Worm (Caenorhabditis elegans) whole organism, L4 larva: ENCODE data around the gene F56D2.3.
A peak's percentile ranks its signal among the peaks of the same experiment; 100 is the strongest.

Experiments
- F44E2.7 ChIP-seq: fragments of 200-800 bp; sonication (Bioruptor generic); IDR thresholded peaks from 2 replicates; pipeline ENCODE4 v2.1.2; 2022; ENCODE audit warnings: missing genetic modification characterization, missing compliant biosample characterization
- T26A8.4 ChIP-seq: fragments of 200-800 bp; sonication (Bioruptor generic); IDR thresholded peaks from 2 replicates; pipeline ENCODE4 v1.3.6; 2022; ENCODE audit warnings: missing genetic modification characterization, missing compliant biosample characterization
- Y105C5A.15 ChIP-seq: fragments of 200-800 bp; sonication (Bioruptor generic); IDR thresholded peaks from 2 replicates; pipeline ENCODE4 v1.3.6; 2022; ENCODE audit warnings: missing genetic modification characterization, missing compliant biosample characterization
- Y48G9A.11 ChIP-seq: fragments of 200-800 bp; sonication (Bioruptor generic); IDR thresholded peaks from 2 replicates; pipeline ENCODE4 v1.3.6; 2022; ENCODE audit warnings: missing genetic modification reagents, missing genetic modification characterization, missing compliant biosample characterization
- Y5F2A.4 ChIP-seq: fragments of 200-800 bp; sonication (Bioruptor generic); optimal IDR thresholded peaks from 2 replicates; lab custom pipeline; 2018; ENCODE audit warnings: mild to moderate bottlenecking, missing genetic modification characterization, missing compliant biosample characterization
- Y75B8A.6 ChIP-seq: fragments of 200-800 bp; sonication (Bioruptor generic); IDR thresholded peaks from 2 replicates; pipeline ENCODE4 v1.3.6; 2022; ENCODE audit warnings: missing genetic modification reagents, missing genetic modification characterization, missing compliant biosample characterization
- aha-1 ChIP-seq: fragments of 150-350 bp; peaks from one replicate; lab custom pipeline; 2014; ENCODE audit warnings: missing biosample characterization, missing genetic modification characterization
- ama-1 ChIP-seq: fragments of 150-350 bp; optimal IDR thresholded peaks from 2 replicates; lab custom pipeline; 2014; ENCODE audit warnings: inconsistent platforms, mixed read lengths
- arid-1 ChIP-seq: fragments of 200-800 bp; sonication (Bioruptor generic); conservative IDR thresholded peaks from 2 replicates; pipeline ENCODE4 v1.3.6; 2022; ENCODE audit warnings: missing genetic modification reagents, missing genetic modification characterization, missing compliant biosample characterization
- daf-12 ChIP-seq: fragments of 150-350 bp; optimal IDR thresholded peaks from 2 replicates; lab custom pipeline; 2014; ENCODE audit warnings: missing biosample characterization, missing genetic modification reagents, missing genetic modification characterization
- daf-8 ChIP-seq: fragments of 200-800 bp; sonication (Bioruptor generic); IDR thresholded peaks from 2 replicates; pipeline ENCODE4 v1.3.6; 2022; ENCODE audit warnings: missing genetic modification characterization, missing compliant biosample characterization
- dmd-8 ChIP-seq: fragments of 200-800 bp; sonication (Bioruptor generic); IDR thresholded peaks from 2 replicates; pipeline ENCODE4 v1.3.6; 2022; ENCODE audit warnings: missing genetic modification characterization, missing compliant biosample characterization
- dpl-1 ChIP-seq: fragments of 150-350 bp; optimal IDR thresholded peaks from 2 replicates; lab custom pipeline; 2014; ENCODE audit warnings: missing biosample characterization, missing genetic modification reagents, missing genetic modification characterization
- egl-43 ChIP-seq: fragments of 200-800 bp; sonication (Bioruptor generic); IDR thresholded peaks from 2 replicates; pipeline ENCODE4 v1.3.6; 2022; ENCODE audit warnings: missing genetic modification reagents, missing genetic modification characterization, missing compliant biosample characterization
- fkh-10 ChIP-seq: fragments of 150-350 bp; optimal IDR thresholded peaks from 2 replicates; lab custom pipeline; 2014; ENCODE audit warnings: missing biosample characterization, missing genetic modification reagents, missing genetic modification characterization
- hlh-11 ChIP-seq: fragments of 200-800 bp; sonication (Bioruptor generic); optimal IDR thresholded peaks from 2 replicates; lab custom pipeline; 2018; ENCODE audit warnings: mild to moderate bottlenecking, missing genetic modification characterization, missing compliant biosample characterization
- hlh-30 ChIP-seq: sonication (generic microtip); optimal IDR thresholded peaks from 2 replicates; lab custom pipeline; 2017; ENCODE audit warnings: antibody characterized with exemption, mild to moderate bottlenecking, missing genetic modification characterization, missing compliant biosample characterization; ENCODE audit not compliant: insufficient read depth
- hmg-1.1 ChIP-seq: fragments of 200-800 bp; sonication (Bioruptor generic); IDR thresholded peaks from 2 replicates; pipeline ENCODE4 v1.3.6; 2022; ENCODE audit warnings: missing genetic modification reagents, missing genetic modification characterization, missing compliant biosample characterization
- jun-1 ChIP-seq: fragments of 150-350 bp; optimal IDR thresholded peaks from 2 replicates; lab custom pipeline; 2014; ENCODE audit warnings: missing biosample characterization, missing genetic modification reagents, missing genetic modification characterization
- lim-7 ChIP-seq: fragments of 200-800 bp; sonication (Bioruptor generic); IDR thresholded peaks from 2 replicates; pipeline ENCODE4 v1.3.6; 2022; ENCODE audit warnings: missing genetic modification characterization, missing compliant biosample characterization
- lin-13 ChIP-seq: fragments of 150-350 bp; optimal IDR thresholded peaks from 2 replicates; lab custom pipeline; 2014; ENCODE audit warnings: missing biosample characterization, missing genetic modification reagents, missing genetic modification characterization
- lin-38 ChIP-seq: fragments of 200-800 bp; sonication (Bioruptor generic); IDR thresholded peaks from 2 replicates; pipeline ENCODE4 v1.3.6; 2022; ENCODE audit warnings: missing genetic modification reagents, missing genetic modification characterization, missing compliant biosample characterization
- mdt-29 ChIP-seq: fragments of 200-800 bp; sonication (Bioruptor generic); IDR thresholded peaks from 2 replicates; pipeline ENCODE4 v1.3.6; 2022; ENCODE audit warnings: missing genetic modification reagents, missing genetic modification characterization, missing compliant biosample characterization
- mep-1 ChIP-seq: fragments of 150-350 bp; sonication (generic microtip); optimal IDR thresholded peaks from 3 replicates; lab custom pipeline; 2014; ENCODE audit warnings: missing biosample characterization, missing genetic modification characterization
- mes-2 ChIP-seq: sonication (generic microtip); optimal IDR thresholded peaks from 2 replicates; lab custom pipeline; 2016; ENCODE audit warnings: missing genotype, mild to moderate bottlenecking, missing genetic modification characterization, missing compliant biosample characterization; ENCODE audit not compliant: poor library complexity, severe bottlenecking
- mxl-2 ChIP-seq: fragments of 200-800 bp; sonication (Bioruptor generic); conservative IDR thresholded peaks from 2 replicates; pipeline ENCODE4 v1.3.6; 2022; ENCODE audit warnings: missing genetic modification reagents, missing genetic modification characterization, missing compliant biosample characterization
- nhr-102 ChIP-seq: sonication (generic microtip); optimal IDR thresholded peaks from 2 replicates; lab custom pipeline; 2016; ENCODE audit warnings: mild to moderate bottlenecking, missing genetic modification characterization, moderate library complexity, missing compliant biosample characterization
- nhr-111 ChIP-seq: fragments of 200-800 bp; sonication (Bioruptor generic); optimal IDR thresholded peaks from 2 replicates; lab custom pipeline; 2018; ENCODE audit warnings: mild to moderate bottlenecking, missing genetic modification characterization, missing compliant biosample characterization
- nhr-237 ChIP-seq: sonication (generic microtip); optimal IDR thresholded peaks from 2 replicates; lab custom pipeline; 2017; ENCODE audit warnings: missing biosample characterization, missing genetic modification characterization
- nhr-6 ChIP-seq: fragments of 150-350 bp; optimal IDR thresholded peaks from 2 replicates; lab custom pipeline; 2014; ENCODE audit warnings: missing biosample characterization, missing genetic modification characterization
- pha-4 ChIP-seq, 2 experiments: fragments of 150-350 bp in 1 of 2; fragments of 200-800 bp in 1 of 2; sonication (Bioruptor generic) in 1 of 2; IDR thresholded peaks in 1 of 2; optimal IDR thresholded peaks in 1 of 2; 2 replicates each; pipeline versions ENCODE4 v1.3.6 to Lab custom; 2014 to 2022; ENCODE audit warnings: missing genetic modification characterization in 2 of 2, missing genetic modification reagents in 2 of 2, missing biosample characterization in 1 of 2, missing compliant biosample characterization in 1 of 2
- php-3 ChIP-seq: fragments of 200-800 bp; sonication (Bioruptor generic); IDR thresholded peaks from 2 replicates; pipeline ENCODE4 v1.3.6; 2022; ENCODE audit warnings: missing genetic modification reagents, missing genetic modification characterization, missing compliant biosample characterization
- spr-1 ChIP-seq: sonication (generic microtip); optimal IDR thresholded peaks from 2 replicates; lab custom pipeline; 2016; ENCODE audit warnings: mild to moderate bottlenecking, missing genetic modification characterization, missing compliant biosample characterization
- tra-1 ChIP-seq: fragments of 200-800 bp; sonication (Bioruptor generic); IDR thresholded peaks from 2 replicates; pipeline ENCODE4 v1.3.6; 2022; ENCODE audit warnings: missing genetic modification reagents, missing genetic modification characterization, missing compliant biosample characterization
- unc-130 ChIP-seq: sonication (generic microtip); optimal IDR thresholded peaks from 2 replicates; lab custom pipeline; 2016; ENCODE audit warnings: missing genetic modification reagents, missing genetic modification characterization, missing compliant biosample characterization
- unc-39 ChIP-seq: sonication (generic microtip); optimal IDR thresholded peaks from 2 replicates; lab custom pipeline; 2017; ENCODE audit warnings: missing biosample characterization, missing genetic modification characterization
- ztf-11 ChIP-seq: fragments of 150-350 bp; optimal IDR thresholded peaks from 2 replicates; lab custom pipeline; 2014; ENCODE audit warnings: missing biosample characterization, missing genetic modification characterization

F56D2.3 gene

DNA sequence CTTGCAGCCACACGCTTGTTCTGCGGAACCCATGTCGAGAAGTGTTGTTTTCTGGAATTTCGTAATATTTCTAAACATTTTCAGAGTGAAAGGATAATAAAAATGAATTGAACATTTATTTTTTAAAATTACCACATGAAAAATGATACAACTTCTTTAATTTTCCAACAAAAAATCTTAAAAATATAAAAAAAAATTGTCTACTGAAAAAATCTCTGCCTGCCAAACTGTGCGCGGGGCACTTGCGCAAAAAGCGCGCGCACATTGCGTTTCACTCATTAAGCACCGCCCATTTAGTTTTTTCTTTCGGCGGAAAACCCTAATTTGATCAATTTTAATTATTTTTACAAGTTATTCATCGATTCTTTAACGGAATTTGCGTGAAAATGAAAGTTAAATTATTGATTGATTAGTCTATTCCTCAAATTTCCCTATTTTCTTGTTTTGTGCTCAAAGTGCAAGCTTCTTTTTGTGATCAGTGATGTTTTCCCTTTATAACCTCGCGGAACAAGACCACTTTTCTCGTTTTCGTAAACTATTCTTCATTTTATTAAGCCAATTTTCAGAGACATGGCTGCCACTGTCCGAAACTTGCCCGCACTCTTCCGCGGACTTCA, 29.8 kb upstream of the F56D2.3 start, which contains the start of the genes nmad-1 and hach-1 (continued):
- TF ChIP-seq unc-39 (tag; lab: Kevin White, UChicago) (no peak), aha-1 (tag; lab: Kevin White, UChicago) (no peak), daf-8 (no peak), Y5F2A.4 (GFP tag; lab: Kevin White, UChicago) (no peak), hlh-30 (tag; lab: Kevin White, UChicago) (peak; percentile 51), hmg-1.1 (GFP tag; lab: Robert Waterston, UW) (peak; percentile 80), lim-7 (no peak), ztf-11 (no peak), daf-12 (tag; lab: Kevin White, UChicago) (no peak), hlh-11 (peak; percentile 67), Y105C5A.15 (GFP tag; lab: Robert Waterston, UW) (no peak), nhr-6 (peak; percentile 48), fkh-10 (peak; percentile 36)
- TF ChIP-seq, all 104 proteins: peak for 41

DNA sequence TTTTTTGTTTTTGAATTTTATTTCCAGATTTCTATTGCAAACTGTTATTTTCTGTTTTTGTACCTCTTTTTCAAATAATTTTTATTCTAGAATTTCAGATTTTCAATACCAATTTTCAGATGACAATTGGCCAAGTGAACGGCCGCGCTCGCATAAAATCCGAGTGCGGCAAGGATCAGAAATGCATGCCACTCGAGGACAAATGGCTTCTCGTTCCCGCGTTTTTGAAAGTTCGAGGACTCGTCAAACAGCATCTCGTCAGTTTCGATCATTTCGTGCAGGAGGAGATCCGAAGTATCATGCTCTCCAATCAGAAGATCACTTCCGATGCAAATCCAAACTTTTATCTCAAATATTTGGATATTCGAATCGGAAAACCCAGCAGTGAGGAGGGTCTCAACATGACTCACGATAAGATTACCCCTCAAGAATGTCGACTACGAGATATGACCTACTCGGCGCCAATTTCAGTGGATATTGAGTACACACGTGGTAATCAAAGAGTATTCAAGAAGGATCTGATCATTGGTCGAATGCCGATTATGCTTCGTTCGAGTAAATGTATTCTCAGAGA, 27.4 kb upstream of the F56D2.3 start, which contains the start of gene rpc-2:
rpc-2 (plus strand) TSS at position 120 of the 574 bp plus-strand sequence.
- TF ChIP-seq pha-4 (GFP tag; IDR thresholded peaks at IDR 0.05; lab: Robert Waterston, UW) (peak; percentile 47; the same call in 1 of the 2 replicates), pha-4 (tag; optimal IDR thresholded peaks at IDR 0.05; lab: Kevin White, UChicago) (no peak), egl-43 (GFP tag; lab: Robert Waterston, UW) (peak; percentile 54; the same call in 1 of the 2 replicates), spr-1 (tag; lab: Kevin White, UChicago) (peak; percentile 24), aha-1 (tag; lab: Kevin White, UChicago) (peak; percentile 66), T26A8.4 (GFP tag; lab: Robert Waterston, UW) (peak; percentile 52; the same call in 1 of the 2 replicates), lin-13 (GFP tag; lab: Kevin White, UChicago) (no peak), F44E2.7 (GFP tag; lab: Robert Waterston, UW) (no peak), mes-2 (tag; lab: Kevin White, UChicago) (no peak), tra-1 (GFP tag; lab: Robert Waterston, UW) (peak; percentile 23; the same call in 1 of the 2 replicates), dpl-1 (no peak), Y75B8A.6 (peak; percentile 16; the same call in 1 of the 2 replicates), Y48G9A.11 (GFP tag; lab: Robert Waterston, UW) (peak; percentile 19; the same call in 1 of the 2 replicates), nhr-237 (tag; lab: Kevin White, UChicago) (no peak), dmd-8 (GFP tag; lab: Robert Waterston, UW) (0 out of 2 replicates have a peak, but pooled peaks have one; percentile 51), lin-38 (GFP tag; lab: Robert Waterston, UW) (peak; percentile 50), mdt-29 (GFP tag; lab: Robert Waterston, UW) (peak; percentile 49; the same call in 1 of the 2 replicates), jun-1 (tag; lab: Kevin White, UChicago) (no peak), lim-7 (peak; percentile 18; the same call in 1 of the 2 replicates), mep-1 (tag; lab: Kevin White, UChicago) (no peak), unc-130 (no peak), nhr-102 (peak; percentile 9), ama-1 (lab: Kevin White, UChicago) (peak; percentile 33), arid-1 (GFP tag; lab: Robert Waterston, UW) (peak; percentile 69; the same call in 1 of the 2 replicates), php-3 (peak; percentile 44; the same call in 1 of the 2 replicates), mxl-2 (no peak), nhr-111 (GFP tag; lab: Kevin White, UChicago) (no peak)
